Fruit fly (Drosophila melanogaster) whole organism, prepupa: ENCODE measurements around the gene CG18265.

Source experiments
- Blimp-1 ChIP-seq: fragments of 200-800 bp; sonication (Bioruptor generic); optimal IDR thresholded peaks from 3 replicates; lab custom pipeline; 2017; ENCODE audit warnings: missing biosample characterization, missing genetic modification characterization, mild to moderate bottlenecking, moderate library complexity, missing genetic modification reagents
- CG10631 ChIP-seq: fragments of 200-800 bp; sonication (Bioruptor generic); optimal IDR thresholded peaks from 2 replicates; lab custom pipeline; 2016; ENCODE audit warnings: missing biosample characterization, missing genetic modification characterization
- CG10669 ChIP-seq: fragments of 200-800 bp; sonication (Bioruptor generic); optimal IDR thresholded peaks from 3 replicates; lab custom pipeline; 2018; ENCODE audit warnings: missing biosample characterization, mild to moderate bottlenecking, missing genetic modification characterization, moderate library complexity
- CG11294 ChIP-seq: fragments of 200-800 bp; sonication (Bioruptor generic); IDR thresholded peaks from 2 replicates; pipeline ENCODE4 v1.3.6; 2022; ENCODE audit warnings: missing biosample characterization, missing genetic modification characterization
- CG11762 ChIP-seq: fragments of 200-800 bp; sonication (Bioruptor generic); optimal IDR thresholded peaks from 3 replicates; lab custom pipeline; 2016; ENCODE audit warnings: missing biosample characterization, missing genetic modification characterization; ENCODE audit not compliant: insufficient read depth
- CG11902 ChIP-seq: fragments of 200-800 bp; sonication (Bioruptor generic); optimal IDR thresholded peaks from 3 replicates; lab custom pipeline; 2016; ENCODE audit warnings: missing biosample characterization, missing genetic modification characterization
- CG15336 ChIP-seq: fragments of 200-800 bp; sonication (Bioruptor generic); IDR thresholded peaks from 2 replicates; pipeline ENCODE4 v1.3.6; 2022; ENCODE audit warnings: missing biosample characterization, missing genetic modification characterization
- CG1621 ChIP-seq: fragments of 200-800 bp; sonication (Bioruptor generic); optimal IDR thresholded peaks from 3 replicates; lab custom pipeline; 2018; ENCODE audit warnings: missing biosample characterization, mild to moderate bottlenecking, missing genetic modification characterization
- CG31627 ChIP-seq: fragments of 200-800 bp; sonication (Bioruptor generic); optimal IDR thresholded peaks from 3 replicates; lab custom pipeline; 2016; ENCODE audit warnings: missing biosample characterization, missing genetic modification characterization
- CG3919 ChIP-seq: fragments of 200-800 bp; sonication (Bioruptor generic); optimal IDR thresholded peaks from 3 replicates; lab custom pipeline; 2016; ENCODE audit warnings: missing biosample characterization, missing genetic modification characterization
- CG4318 ChIP-seq: fragments of 200-800 bp; sonication (Bioruptor generic); optimal IDR thresholded peaks from 3 replicates; lab custom pipeline; 2017; ENCODE audit warnings: missing biosample characterization, mild to moderate bottlenecking, missing genetic modification characterization
- CG6163 ChIP-seq: fragments of 200-800 bp; sonication (Bioruptor generic); IDR thresholded peaks from 3 replicates; pipeline ENCODE4 v1.3.6; 2022; ENCODE audit warnings: missing biosample characterization, missing genetic modification characterization
- CG6276 ChIP-seq: fragments of 200-800 bp; sonication (Bioruptor generic); optimal IDR thresholded peaks from 2 replicates; lab custom pipeline; 2017; ENCODE audit warnings: missing biosample characterization, mild to moderate bottlenecking, missing genetic modification characterization
- CG6792 ChIP-seq: fragments of 200-800 bp; sonication (Bioruptor generic); optimal IDR thresholded peaks from 3 replicates; lab custom pipeline; 2016; ENCODE audit warnings: missing biosample characterization, missing genetic modification characterization
- CG6854 ChIP-seq: fragments of 200-800 bp; sonication (Bioruptor generic); optimal IDR thresholded peaks from 2 replicates; lab custom pipeline; 2017; ENCODE audit warnings: missing biosample characterization, mild to moderate bottlenecking, missing genetic modification characterization
- CG7368 ChIP-seq: fragments of 200-800 bp; sonication (Bioruptor generic); optimal IDR thresholded peaks from 3 replicates; lab custom pipeline; 2016; ENCODE audit warnings: missing biosample characterization, missing genetic modification characterization
- CG8119 ChIP-seq: fragments of 200-800 bp; sonication (Bioruptor generic); IDR thresholded peaks from 3 replicates; pipeline ENCODE4 v1.3.6; 2022; ENCODE audit warnings: missing biosample characterization, missing genetic modification characterization
- Eip78C ChIP-seq: fragments of 200-800 bp; sonication (Bioruptor generic); peaks from one replicate; lab custom pipeline; 2016; ENCODE audit warnings: missing biosample characterization, missing genetic modification characterization
- Eip93F ChIP-seq: fragments of 200-800 bp; sonication (Bioruptor generic); optimal IDR thresholded peaks from 2 replicates; lab custom pipeline; 2016; ENCODE audit warnings: missing biosample characterization, mild to moderate bottlenecking, missing genetic modification characterization
- Ets21C ChIP-seq: fragments of 200-800 bp; sonication (Bioruptor generic); optimal IDR thresholded peaks from 3 replicates; lab custom pipeline; 2016; ENCODE audit warnings: missing biosample characterization, missing genetic modification characterization
- Ets96B ChIP-seq: fragments of 200-800 bp; optimal IDR thresholded peaks from 2 replicates; lab custom pipeline; 2019; ENCODE audit warnings: missing biosample characterization, mild to moderate bottlenecking, missing genetic modification characterization, moderate library complexity
- Hr4 ChIP-seq: fragments of 200-800 bp; sonication (Bioruptor generic); optimal IDR thresholded peaks from 3 replicates; lab custom pipeline; 2016; ENCODE audit warnings: missing biosample characterization, missing genetic modification characterization
- Met ChIP-seq: fragments of 200-800 bp; sonication (Bioruptor generic); optimal IDR thresholded peaks from 3 replicates; lab custom pipeline; 2016; ENCODE audit warnings: missing biosample characterization, missing genetic modification characterization
- OdsH ChIP-seq: fragments of 200-800 bp; sonication (Bioruptor generic); optimal IDR thresholded peaks from 3 replicates; lab custom pipeline; 2016; ENCODE audit warnings: missing biosample characterization, missing genetic modification characterization
- Smox ChIP-seq: fragments of 200-800 bp; sonication (Bioruptor generic); optimal IDR thresholded peaks from 3 replicates; lab custom pipeline; 2016; ENCODE audit warnings: missing biosample characterization, missing genetic modification characterization
- Sox14 ChIP-seq: fragments of 200-800 bp; sonication (Bioruptor generic); optimal IDR thresholded peaks from 3 replicates; lab custom pipeline; 2016; ENCODE audit warnings: missing biosample characterization, missing genetic modification characterization
- Sox15 ChIP-seq: fragments of 200-800 bp; sonication (Bioruptor generic); optimal IDR thresholded peaks from 3 replicates; lab custom pipeline; 2016; ENCODE audit warnings: missing biosample characterization, missing genetic modification characterization
- achi ChIP-seq: fragments of 200-800 bp; sonication (Bioruptor generic); optimal IDR thresholded peaks from 3 replicates; lab custom pipeline; 2016; ENCODE audit warnings: missing biosample characterization, missing genetic modification characterization
- acj6 ChIP-seq: fragments of 200-800 bp; sonication (Bioruptor generic); optimal IDR thresholded peaks from 3 replicates; lab custom pipeline; 2016; ENCODE audit warnings: missing biosample characterization, missing genetic modification characterization
- dac ChIP-seq: fragments of 200-800 bp; sonication (Bioruptor generic); optimal IDR thresholded peaks from 2 replicates; lab custom pipeline; 2017; ENCODE audit warnings: missing biosample characterization, mild to moderate bottlenecking, missing genetic modification characterization
- dsx ChIP-seq: fragments of 200-800 bp; optimal IDR thresholded peaks from 3 replicates; lab custom pipeline; 2019; ENCODE audit warnings: missing biosample characterization, mild to moderate bottlenecking, missing genetic modification characterization, moderate library complexity; ENCODE audit not compliant: poor library complexity, severe bottlenecking
- eg ChIP-seq: fragments of 200-800 bp; sonication (Bioruptor generic); IDR thresholded peaks from 3 replicates; pipeline ENCODE4 v1.3.6; 2022; ENCODE audit warnings: missing biosample characterization, missing genetic modification characterization
- fd59A ChIP-seq: fragments of 200-800 bp; sonication (Bioruptor generic); optimal IDR thresholded peaks from 2 replicates; lab custom pipeline; 2017; ENCODE audit warnings: missing biosample characterization, mild to moderate bottlenecking, missing genetic modification characterization, missing genetic modification reagents
- fkh ChIP-seq: fragments of 200-800 bp; sonication (Bioruptor generic); optimal IDR thresholded peaks from 3 replicates; lab custom pipeline; 2017; ENCODE audit warnings: missing biosample characterization, mild to moderate bottlenecking, missing genetic modification characterization, moderate library complexity
- lz ChIP-seq: fragments of 200-800 bp; sonication (Bioruptor generic); optimal IDR thresholded peaks from 3 replicates; lab custom pipeline; 2016; ENCODE audit warnings: missing biosample characterization, missing genetic modification characterization
- net ChIP-seq: fragments of 200-800 bp; sonication (Bioruptor generic); optimal IDR thresholded peaks from 3 replicates; lab custom pipeline; 2016; ENCODE audit warnings: missing biosample characterization, missing genetic modification characterization
- salr ChIP-seq, 2 experiments: fragments of 200-800 bp; sonication (Bioruptor generic); optimal IDR thresholded peaks; 3 replicates each; lab custom pipeline; 2016 to 2018; ENCODE audit warnings: missing biosample characterization in 2 of 2, missing genetic modification characterization in 2 of 2, mild to moderate bottlenecking in 1 of 2
- spab ChIP-seq: fragments of 200-800 bp; sonication (Bioruptor generic); optimal IDR thresholded peaks from 2 replicates; lab custom pipeline; 2017; ENCODE audit warnings: missing biosample characterization, mild to moderate bottlenecking, missing genetic modification characterization, missing genetic modification reagents
- svp ChIP-seq: fragments of 200-800 bp; sonication (Bioruptor generic); peaks from one replicate; lab custom pipeline; 2016; ENCODE audit warnings: missing biosample characterization, missing genetic modification characterization
- topi ChIP-seq: fragments of 200-800 bp; sonication (Bioruptor generic); optimal IDR thresholded peaks from 3 replicates; lab custom pipeline; 2016; ENCODE audit warnings: missing biosample characterization, missing genetic modification characterization

Gene CG18265

DNA sequence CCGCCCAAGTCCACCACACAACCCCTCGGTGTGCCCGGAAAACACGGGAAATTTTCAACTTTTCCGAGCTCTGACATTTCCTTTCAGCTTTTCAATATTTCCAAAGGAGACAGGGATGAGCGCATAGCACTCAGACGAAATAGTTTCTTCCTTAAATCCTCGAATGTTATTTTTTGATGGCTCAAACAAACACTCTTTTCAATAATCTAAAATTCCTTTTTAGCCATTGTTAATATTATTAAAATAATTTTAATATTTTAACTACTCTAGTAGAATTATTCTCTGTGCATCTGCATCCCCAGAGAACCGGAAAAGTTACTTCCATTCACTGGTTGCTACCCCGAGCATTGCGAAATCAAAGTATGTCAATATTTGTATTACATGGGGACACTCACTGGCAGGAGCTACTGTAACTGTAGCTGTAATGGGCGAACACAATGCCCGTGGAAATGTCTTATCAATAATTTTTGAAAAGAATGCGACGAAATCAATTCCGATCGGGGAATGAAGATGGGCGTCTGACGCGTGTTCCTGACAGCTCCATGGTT is 18.6 kb downstream of the CG18265 start:
- TF ChIP-seq Blimp-1 (no peak), dsx (GFP tag; lab: Kevin White, UChicago) (no peak), Ets96B (no peak), CG11902 (GFP tag; lab: Kevin White, UChicago) (no peak), svp (GFP tag; lab: Kevin White, UChicago) (no peak), CG11294 (no peak), CG6792 (no peak), Eip93F (GFP tag; lab: Kevin White, UChicago) (no peak), fkh (GFP tag; lab: Kevin White, UChicago) (no peak), Hr4 (GFP tag; lab: Kevin White, UChicago) (no peak), net (GFP tag; lab: Kevin White, UChicago) (no peak), fd59A (GFP tag; lab: Kevin White, UChicago) (no peak), CG4318 (GFP tag; lab: Kevin White, UChicago) (no peak), achi (GFP tag; lab: Kevin White, UChicago) (no peak)

DNA sequence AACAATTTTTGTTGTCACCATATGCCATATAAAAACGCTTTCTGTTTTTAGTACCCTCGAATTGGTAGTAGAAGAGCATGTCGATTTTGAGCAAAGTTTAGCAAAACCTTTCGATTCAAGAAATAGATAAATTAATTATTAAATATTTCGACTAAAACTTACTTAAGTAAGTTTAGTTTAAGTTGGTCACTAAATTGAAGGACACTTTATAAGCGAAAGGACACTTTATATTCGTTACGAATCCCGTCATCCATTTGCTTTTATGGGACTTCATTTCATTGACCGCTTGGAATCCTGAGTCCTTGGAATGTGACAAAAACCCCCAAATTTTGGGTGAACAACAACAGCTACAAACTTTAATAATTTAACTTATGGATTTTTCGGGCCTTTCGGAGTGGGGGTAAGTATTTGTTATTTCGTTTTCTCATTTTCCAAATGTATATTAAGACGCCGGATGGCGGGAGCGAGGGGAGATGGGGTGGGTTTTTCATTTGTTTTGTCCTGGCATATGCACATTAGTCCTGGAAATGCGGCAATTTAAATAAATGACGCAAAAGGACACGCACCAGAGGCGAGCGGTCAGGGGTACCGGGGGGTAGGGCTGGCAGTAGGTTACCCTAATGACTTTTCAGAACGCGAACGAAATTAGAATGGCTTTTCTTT is 19.8 kb downstream of the CG18265 start:
- no peak for TF ChIP-seq Sox14 (GFP tag; lab: Kevin White, UChicago)
- TF ChIP-seq topi, result no peak
- no peak for TF ChIP-seq lz (GFP tag; lab: Kevin White, UChicago)
- TF ChIP-seq Blimp-1, result no peak
- TF ChIP-seq achi (GFP tag; lab: Kevin White, UChicago), result no peak
- no peak for TF ChIP-seq Ets96B
- TF ChIP-seq CG31627 (GFP tag; lab: Kevin White, UChicago), result no peak
- TF ChIP-seq net (GFP tag; lab: Kevin White, UChicago), result no peak
- TF ChIP-seq CG6792, result no peak
- no peak for TF ChIP-seq acj6
- no peak for TF ChIP-seq CG4318 (GFP tag; lab: Kevin White, UChicago)
- TF ChIP-seq CG7368 (GFP tag; lab: Kevin White, UChicago), result no peak
- no peak for TF ChIP-seq CG6163 (GFP tag; lab: Robert Waterston, UW)
- TF ChIP-seq Met (GFP tag; lab: Kevin White, UChicago), result no peak
- no peak for TF ChIP-seq CG15336
- TF ChIP-seq Eip78C (GFP tag; lab: Kevin White, UChicago), result no peak
- TF ChIP-seq, all 60 proteins: peak for 0

DNA sequence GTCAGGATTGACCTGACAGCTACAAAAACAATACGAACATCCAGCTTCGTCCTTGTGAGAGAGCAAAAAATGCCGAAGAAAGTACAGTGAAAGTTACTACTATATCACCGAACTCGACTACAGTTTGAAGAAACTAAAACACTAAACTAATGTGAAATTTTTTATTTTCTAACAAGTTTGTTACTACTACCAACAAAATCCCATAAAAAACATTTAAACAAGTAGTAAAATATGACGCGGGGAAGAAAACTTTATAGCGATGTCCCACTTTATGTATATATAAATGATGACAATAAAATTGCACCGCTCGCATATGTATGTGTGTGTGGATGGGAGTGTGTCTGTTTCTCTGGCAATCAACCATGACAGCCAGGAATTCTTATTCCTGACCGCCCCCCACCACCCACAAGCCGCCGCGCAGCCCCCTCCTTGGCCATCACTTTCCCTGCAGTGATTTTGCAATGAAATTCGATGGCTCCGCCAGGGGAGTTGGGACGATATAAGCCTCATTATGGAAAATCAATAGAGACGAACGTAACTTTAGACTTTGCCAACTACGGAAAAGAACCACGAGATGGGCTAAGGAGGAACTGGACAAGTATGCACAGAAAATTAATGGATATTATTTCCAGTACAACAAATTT is 22.3 kb downstream of the CG18265 start:
- no peak for TF ChIP-seq Eip93F (GFP tag; lab: Kevin White, UChicago)
- no peak for TF ChIP-seq CG11762
- no peak for TF ChIP-seq CG10631 (GFP tag; lab: Kevin White, UChicago)
- TF ChIP-seq spab (GFP tag; lab: Kevin White, UChicago), result no peak
- TF ChIP-seq OdsH, result no peak
- TF ChIP-seq CG6854 (GFP tag; lab: Kevin White, UChicago), result no peak
- no peak for TF ChIP-seq eg (GFP tag; lab: Robert Waterston, UW)
- TF ChIP-seq dac (GFP tag; lab: Kevin White, UChicago), result no peak
- TF ChIP-seq fd59A (GFP tag; lab: Kevin White, UChicago), result no peak
- TF ChIP-seq net (GFP tag; lab: Kevin White, UChicago), result no peak
- TF ChIP-seq salr (GFP tag; optimal IDR thresholded peaks at IDR 0.05; lab: Kevin White, UChicago), result no peak

DNA sequence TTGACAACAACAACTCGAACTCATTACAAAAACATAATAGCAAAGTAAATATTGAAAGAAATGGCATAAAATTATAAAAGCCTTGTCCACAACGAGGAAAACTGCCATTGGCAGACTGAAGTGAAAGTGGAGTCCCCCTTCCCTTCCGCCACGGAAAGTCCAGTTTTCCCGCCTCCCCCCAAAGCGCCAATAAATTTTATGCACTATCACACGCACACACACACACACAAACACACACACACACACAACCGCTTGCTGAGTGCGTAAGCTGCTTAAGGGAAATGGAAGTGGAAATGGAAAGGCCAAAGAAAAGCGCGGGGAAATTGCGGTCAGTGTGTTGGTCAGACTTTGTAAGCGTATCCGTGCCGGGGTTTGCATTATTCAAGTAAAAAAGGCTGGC is 23.3 kb downstream of the CG18265 start:
- no peak for TF ChIP-seq CG1621 (tag; lab: Kevin White, UChicago)
- no peak for TF ChIP-seq CG10669 (GFP tag; lab: Kevin White, UChicago)
- TF ChIP-seq dsx (GFP tag; lab: Kevin White, UChicago), result no peak
- no peak for TF ChIP-seq Sox15 (GFP tag; lab: Kevin White, UChicago)
- TF ChIP-seq lz (GFP tag; lab: Kevin White, UChicago), result no peak
- no peak for TF ChIP-seq Ets21C (GFP tag; lab: Kevin White, UChicago)
- no peak for TF ChIP-seq Ets96B
- no peak for TF ChIP-seq OdsH
- no peak for TF ChIP-seq acj6
- TF ChIP-seq CG31627 (GFP tag; lab: Kevin White, UChicago), result no peak
- no peak for TF ChIP-seq CG3919 (GFP tag; lab: Kevin White, UChicago)
- TF ChIP-seq CG11762, result no peak
- TF ChIP-seq CG6276 (GFP tag; lab: Kevin White, UChicago), result no peak
- no peak for TF ChIP-seq topi
- no peak for TF ChIP-seq Smox (GFP tag; lab: Kevin White, UChicago)
- no peak for TF ChIP-seq CG6854 (GFP tag; lab: Kevin White, UChicago)
- no peak for TF ChIP-seq CG7368 (GFP tag; lab: Kevin White, UChicago)
- TF ChIP-seq svp (GFP tag; lab: Kevin White, UChicago), result no peak
- no peak for TF ChIP-seq CG8119 (GFP tag; lab: Robert Waterston, UW)
